Fruit fly (Drosophila melanogaster) whole organism, prepupa: ENCODE results near the gene Kaz1-ORFB.

Experiments
- Blimp-1 ChIP-seq: fragments of 200-800 bp; sonication (Bioruptor generic); optimal IDR thresholded peaks from 3 replicates; lab custom pipeline; 2017; ENCODE audit warnings: missing biosample characterization, missing genetic modification characterization, mild to moderate bottlenecking, moderate library complexity, missing genetic modification reagents
- CG11762 ChIP-seq: fragments of 200-800 bp; sonication (Bioruptor generic); optimal IDR thresholded peaks from 3 replicates; lab custom pipeline; 2016; ENCODE audit warnings: missing biosample characterization, missing genetic modification characterization; ENCODE audit not compliant: insufficient read depth
- CG11902 ChIP-seq: fragments of 200-800 bp; sonication (Bioruptor generic); optimal IDR thresholded peaks from 3 replicates; lab custom pipeline; 2016; ENCODE audit warnings: missing biosample characterization, missing genetic modification characterization
- CG15336 ChIP-seq: fragments of 200-800 bp; sonication (Bioruptor generic); IDR thresholded peaks from 2 replicates; pipeline ENCODE4 v1.3.6; 2022; ENCODE audit warnings: missing biosample characterization, missing genetic modification characterization
- CG1621 ChIP-seq: fragments of 200-800 bp; sonication (Bioruptor generic); optimal IDR thresholded peaks from 3 replicates; lab custom pipeline; 2018; ENCODE audit warnings: missing biosample characterization, mild to moderate bottlenecking, missing genetic modification characterization
- CG16779 ChIP-seq: fragments of 200-800 bp; sonication (Bioruptor generic); optimal IDR thresholded peaks from 3 replicates; lab custom pipeline; 2017; ENCODE audit warnings: missing biosample characterization, mild to moderate bottlenecking, missing genetic modification characterization
- CG3032 ChIP-seq: fragments of 200-800 bp; optimal IDR thresholded peaks from 2 replicates; lab custom pipeline; 2019; ENCODE audit warnings: missing biosample characterization, mild to moderate bottlenecking, missing genetic modification characterization, moderate library complexity
- CG31627 ChIP-seq: fragments of 200-800 bp; sonication (Bioruptor generic); optimal IDR thresholded peaks from 3 replicates; lab custom pipeline; 2016; ENCODE audit warnings: missing biosample characterization, missing genetic modification characterization
- CG32006 ChIP-seq: fragments of 200-800 bp; sonication (Bioruptor generic); optimal IDR thresholded peaks from 3 replicates; lab custom pipeline; 2017; ENCODE audit warnings: missing biosample characterization, mild to moderate bottlenecking, missing genetic modification characterization
- CG6163 ChIP-seq: fragments of 200-800 bp; sonication (Bioruptor generic); IDR thresholded peaks from 3 replicates; pipeline ENCODE4 v1.3.6; 2022; ENCODE audit warnings: missing biosample characterization, missing genetic modification characterization
- CG6792 ChIP-seq: fragments of 200-800 bp; sonication (Bioruptor generic); optimal IDR thresholded peaks from 3 replicates; lab custom pipeline; 2016; ENCODE audit warnings: missing biosample characterization, missing genetic modification characterization
- CG6854 ChIP-seq: fragments of 200-800 bp; sonication (Bioruptor generic); optimal IDR thresholded peaks from 2 replicates; lab custom pipeline; 2017; ENCODE audit warnings: missing biosample characterization, mild to moderate bottlenecking, missing genetic modification characterization
- CG8119 ChIP-seq: fragments of 200-800 bp; sonication (Bioruptor generic); IDR thresholded peaks from 3 replicates; pipeline ENCODE4 v1.3.6; 2022; ENCODE audit warnings: missing biosample characterization, missing genetic modification characterization
- CG8319 ChIP-seq: fragments of 200-800 bp; sonication (Bioruptor generic); optimal IDR thresholded peaks from 3 replicates; lab custom pipeline; 2016; ENCODE audit warnings: missing biosample characterization, missing genetic modification characterization
- Eip75B ChIP-seq: fragments of 200-800 bp; sonication (Bioruptor generic); optimal IDR thresholded peaks from 3 replicates; lab custom pipeline; 2016; ENCODE audit warnings: missing biosample characterization, missing genetic modification characterization
- Eip93F ChIP-seq: fragments of 200-800 bp; sonication (Bioruptor generic); optimal IDR thresholded peaks from 2 replicates; lab custom pipeline; 2016; ENCODE audit warnings: missing biosample characterization, mild to moderate bottlenecking, missing genetic modification characterization
- Ets21C ChIP-seq: fragments of 200-800 bp; sonication (Bioruptor generic); optimal IDR thresholded peaks from 3 replicates; lab custom pipeline; 2016; ENCODE audit warnings: missing biosample characterization, missing genetic modification characterization
- Hr38 ChIP-seq: sonication (Bioruptor generic); optimal IDR thresholded peaks from 2 replicates; lab custom pipeline; 2016; ENCODE audit warnings: missing biosample characterization, missing genetic modification characterization
- Hr4 ChIP-seq: fragments of 200-800 bp; sonication (Bioruptor generic); optimal IDR thresholded peaks from 3 replicates; lab custom pipeline; 2016; ENCODE audit warnings: missing biosample characterization, missing genetic modification characterization
- Lpt ChIP-seq: fragments of 200-800 bp; sonication (Bioruptor generic); optimal IDR thresholded peaks from 3 replicates; lab custom pipeline; 2016; ENCODE audit warnings: missing biosample characterization, missing genetic modification characterization
- Met ChIP-seq: fragments of 200-800 bp; sonication (Bioruptor generic); optimal IDR thresholded peaks from 3 replicates; lab custom pipeline; 2016; ENCODE audit warnings: missing biosample characterization, missing genetic modification characterization
- OdsH ChIP-seq: fragments of 200-800 bp; sonication (Bioruptor generic); optimal IDR thresholded peaks from 3 replicates; lab custom pipeline; 2016; ENCODE audit warnings: missing biosample characterization, missing genetic modification characterization
- Smox ChIP-seq: fragments of 200-800 bp; sonication (Bioruptor generic); optimal IDR thresholded peaks from 3 replicates; lab custom pipeline; 2016; ENCODE audit warnings: missing biosample characterization, missing genetic modification characterization
- Sox15 ChIP-seq: fragments of 200-800 bp; sonication (Bioruptor generic); optimal IDR thresholded peaks from 3 replicates; lab custom pipeline; 2016; ENCODE audit warnings: missing biosample characterization, missing genetic modification characterization
- achi ChIP-seq: fragments of 200-800 bp; sonication (Bioruptor generic); optimal IDR thresholded peaks from 3 replicates; lab custom pipeline; 2016; ENCODE audit warnings: missing biosample characterization, missing genetic modification characterization
- acj6 ChIP-seq: fragments of 200-800 bp; sonication (Bioruptor generic); optimal IDR thresholded peaks from 3 replicates; lab custom pipeline; 2016; ENCODE audit warnings: missing biosample characterization, missing genetic modification characterization
- cyc ChIP-seq: fragments of 200-800 bp; sonication (Bioruptor generic); optimal IDR thresholded peaks from 3 replicates; lab custom pipeline; 2016; ENCODE audit warnings: missing biosample characterization, missing genetic modification characterization
- dsx ChIP-seq: fragments of 200-800 bp; optimal IDR thresholded peaks from 3 replicates; lab custom pipeline; 2019; ENCODE audit warnings: missing biosample characterization, mild to moderate bottlenecking, missing genetic modification characterization, moderate library complexity; ENCODE audit not compliant: poor library complexity, severe bottlenecking
- eg ChIP-seq: fragments of 200-800 bp; sonication (Bioruptor generic); IDR thresholded peaks from 3 replicates; pipeline ENCODE4 v1.3.6; 2022; ENCODE audit warnings: missing biosample characterization, missing genetic modification characterization
- esn ChIP-seq: fragments of 200-800 bp; sonication (Bioruptor generic); optimal IDR thresholded peaks from 2 replicates; lab custom pipeline; 2016; ENCODE audit warnings: missing biosample characterization, mild to moderate bottlenecking, missing genetic modification characterization, moderate library complexity
- fkh ChIP-seq: fragments of 200-800 bp; sonication (Bioruptor generic); optimal IDR thresholded peaks from 3 replicates; lab custom pipeline; 2017; ENCODE audit warnings: missing biosample characterization, mild to moderate bottlenecking, missing genetic modification characterization, moderate library complexity
- lz ChIP-seq: fragments of 200-800 bp; sonication (Bioruptor generic); optimal IDR thresholded peaks from 3 replicates; lab custom pipeline; 2016; ENCODE audit warnings: missing biosample characterization, missing genetic modification characterization
- net ChIP-seq: fragments of 200-800 bp; sonication (Bioruptor generic); optimal IDR thresholded peaks from 3 replicates; lab custom pipeline; 2016; ENCODE audit warnings: missing biosample characterization, missing genetic modification characterization
- pdm3 ChIP-seq: fragments of 200-800 bp; sonication (Bioruptor generic); optimal IDR thresholded peaks from 3 replicates; lab custom pipeline; 2016; ENCODE audit warnings: missing biosample characterization, missing genetic modification characterization
- salr ChIP-seq, 2 experiments: fragments of 200-800 bp; sonication (Bioruptor generic); optimal IDR thresholded peaks; 3 replicates each; lab custom pipeline; 2016 to 2018; ENCODE audit warnings: missing biosample characterization in 2 of 2, missing genetic modification characterization in 2 of 2, mild to moderate bottlenecking in 1 of 2
- spab ChIP-seq: fragments of 200-800 bp; sonication (Bioruptor generic); optimal IDR thresholded peaks from 2 replicates; lab custom pipeline; 2017; ENCODE audit warnings: missing biosample characterization, mild to moderate bottlenecking, missing genetic modification characterization, missing genetic modification reagents
- svp ChIP-seq: fragments of 200-800 bp; sonication (Bioruptor generic); peaks from one replicate; lab custom pipeline; 2016; ENCODE audit warnings: missing biosample characterization, missing genetic modification characterization
- vri ChIP-seq: fragments of 200-800 bp; sonication (Bioruptor generic); optimal IDR thresholded peaks from 3 replicates; lab custom pipeline; 2016; ENCODE audit warnings: missing biosample characterization, mild to moderate bottlenecking, missing genetic modification characterization

The Kaz1-ORFB gene

DNA sequence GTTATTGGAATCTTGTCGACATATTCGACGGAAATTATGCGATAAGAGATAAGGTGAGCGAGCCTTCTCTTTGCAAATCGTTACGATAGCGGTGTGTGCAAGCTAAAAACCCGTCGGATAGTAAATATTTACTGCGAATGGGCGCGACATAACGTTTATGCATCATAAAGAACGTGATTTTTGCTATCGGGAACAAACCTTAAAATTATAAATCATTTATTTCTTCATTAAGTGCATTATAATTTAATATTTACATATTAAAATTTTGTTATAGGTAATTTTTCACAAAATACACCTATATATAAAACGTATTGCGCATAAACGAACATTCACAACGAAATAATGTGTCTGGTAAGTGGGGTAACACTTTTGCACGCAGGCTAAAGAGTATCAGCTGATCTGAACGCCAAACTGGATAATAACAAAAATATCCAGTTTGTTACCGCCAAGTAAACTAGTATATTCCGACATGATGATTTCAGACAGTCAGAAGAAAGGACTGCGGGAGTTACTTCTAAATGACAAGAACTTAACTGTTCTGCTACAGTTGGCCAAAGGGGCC lies 10.6 kb upstream of the Kaz1-ORFB start, which contains the start of the genes Gk1 and CG13876 (continued):
- TF ChIP-seq salr (GFP tag; optimal IDR thresholded peaks at IDR 0.05; lab: Kevin White, UChicago) = peak in 1 of 2 experiments; percentile 89
- peak; percentile 99 for TF ChIP-seq fkh (GFP tag; lab: Kevin White, UChicago)
- peak; percentile 95 for TF ChIP-seq CG16779 (tag; lab: Kevin White, UChicago)
- TF ChIP-seq svp = peak; percentile 96
- TF ChIP-seq CG8319 = no peak
- peak; percentile 96 for TF ChIP-seq acj6
- peak; percentile 91 for TF ChIP-seq CG11762 (GFP tag; lab: Kevin White, UChicago)
- no peak for TF ChIP-seq Smox (GFP tag; lab: Kevin White, UChicago)

DNA sequence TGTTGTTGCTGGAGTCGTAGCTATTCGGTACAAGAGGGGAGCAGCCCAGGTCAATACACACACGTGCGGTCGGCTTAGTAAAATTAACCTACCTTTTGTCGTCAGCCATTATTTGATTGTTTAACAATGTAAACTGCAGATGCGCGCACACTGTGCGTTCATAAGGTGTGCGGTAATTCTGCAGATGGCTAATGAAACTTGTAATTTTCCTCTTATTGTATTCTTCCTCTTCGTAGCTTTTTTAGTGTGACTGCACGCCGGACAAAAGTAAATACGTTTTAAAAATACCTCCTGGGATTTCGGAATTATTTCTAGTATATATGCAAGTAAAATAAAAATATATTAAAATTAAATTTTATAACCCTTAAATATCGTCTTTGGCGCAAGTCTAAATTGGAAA lies 5.2 kb upstream of the Kaz1-ORFB start, which contains the start of gene Prp4k:
Gene Prp4k, minus strand, starts transcription at position 258 of the 400 bp plus-strand sequence.
- TF ChIP-seq CG15336 (GFP tag; lab: Robert Waterston, UW) (peak; percentile 27; the same call in 1 of the 2 replicates), OdsH (no peak), CG3032 (tag; lab: Kevin White, UChicago) (peak; percentile 20), CG6792 (GFP tag; lab: Kevin White, UChicago) (no peak)

DNA sequence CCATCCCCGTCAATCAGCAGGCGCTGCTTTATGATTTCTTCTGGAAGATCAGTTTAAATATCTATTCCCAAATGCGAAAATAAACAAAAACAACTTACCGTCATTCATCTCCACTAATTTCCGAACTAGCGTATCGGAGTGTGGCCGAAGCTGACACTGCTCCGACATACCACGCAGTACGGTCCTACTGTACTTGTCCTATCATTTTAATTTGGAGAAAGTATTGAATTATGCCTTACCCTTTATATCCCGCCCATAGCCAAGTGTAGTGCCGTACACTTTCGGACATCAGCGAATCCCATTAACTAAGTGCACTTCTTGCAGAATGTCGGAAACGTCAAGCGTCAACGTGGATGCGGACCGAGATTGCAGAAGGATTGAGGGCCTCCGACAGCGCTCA lies 3.9 kb upstream of the Kaz1-ORFB start, which contains the start of the genes thoc7 and Dis3l2:
Gene thoc7, minus strand, starts transcription at position 168 of the 400 bp plus-strand sequence.
Gene Dis3l2, plus strand, starts transcription at position 190 of the 400 bp plus-strand sequence.
- TF ChIP-seq Met (GFP tag; lab: Kevin White, UChicago) = no peak
- no peak for TF ChIP-seq Lpt (GFP tag; lab: Kevin White, UChicago)
- TF ChIP-seq eg (GFP tag; lab: Robert Waterston, UW) = no peak

DNA sequence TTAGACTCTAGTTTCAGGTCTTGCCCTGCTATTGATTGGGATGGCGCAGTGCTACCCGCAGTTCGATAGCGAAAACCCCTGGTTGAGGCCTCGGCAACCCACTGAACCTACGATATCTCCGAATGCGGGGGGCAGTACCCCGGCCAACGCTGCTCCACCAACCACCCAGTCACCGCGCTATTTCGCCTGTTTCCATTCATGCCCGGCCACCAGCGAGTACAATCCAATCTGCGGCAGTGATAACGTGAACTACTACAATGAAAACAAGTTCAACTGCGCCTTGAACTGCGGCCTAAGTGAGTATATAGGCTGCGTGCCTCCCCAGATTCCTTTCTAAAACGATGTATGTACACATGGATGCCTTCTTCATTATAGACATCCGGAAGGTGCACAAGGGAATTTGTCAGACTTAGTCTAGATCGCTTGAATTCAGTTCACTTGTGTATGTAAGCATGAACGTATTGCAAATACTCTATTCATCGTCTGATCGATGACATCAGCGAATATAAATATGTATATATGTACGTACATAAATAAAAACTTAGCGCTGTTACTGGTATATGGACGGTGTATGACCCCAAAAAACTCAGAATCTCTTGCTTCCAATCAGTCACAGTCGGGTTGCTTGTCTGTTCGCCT lies 1.2 kb downstream of the Kaz1-ORFB start, which contains the start of gene CG13877:
Gene CG13877, plus strand, starts transcription at position 589 of the 639 bp plus-strand sequence.
- TF ChIP-seq CG11902 (GFP tag; lab: Kevin White, UChicago) = no peak
- peak; percentile 92 for TF ChIP-seq svp
- TF ChIP-seq CG15336 (GFP tag; lab: Robert Waterston, UW) = no peak

DNA sequence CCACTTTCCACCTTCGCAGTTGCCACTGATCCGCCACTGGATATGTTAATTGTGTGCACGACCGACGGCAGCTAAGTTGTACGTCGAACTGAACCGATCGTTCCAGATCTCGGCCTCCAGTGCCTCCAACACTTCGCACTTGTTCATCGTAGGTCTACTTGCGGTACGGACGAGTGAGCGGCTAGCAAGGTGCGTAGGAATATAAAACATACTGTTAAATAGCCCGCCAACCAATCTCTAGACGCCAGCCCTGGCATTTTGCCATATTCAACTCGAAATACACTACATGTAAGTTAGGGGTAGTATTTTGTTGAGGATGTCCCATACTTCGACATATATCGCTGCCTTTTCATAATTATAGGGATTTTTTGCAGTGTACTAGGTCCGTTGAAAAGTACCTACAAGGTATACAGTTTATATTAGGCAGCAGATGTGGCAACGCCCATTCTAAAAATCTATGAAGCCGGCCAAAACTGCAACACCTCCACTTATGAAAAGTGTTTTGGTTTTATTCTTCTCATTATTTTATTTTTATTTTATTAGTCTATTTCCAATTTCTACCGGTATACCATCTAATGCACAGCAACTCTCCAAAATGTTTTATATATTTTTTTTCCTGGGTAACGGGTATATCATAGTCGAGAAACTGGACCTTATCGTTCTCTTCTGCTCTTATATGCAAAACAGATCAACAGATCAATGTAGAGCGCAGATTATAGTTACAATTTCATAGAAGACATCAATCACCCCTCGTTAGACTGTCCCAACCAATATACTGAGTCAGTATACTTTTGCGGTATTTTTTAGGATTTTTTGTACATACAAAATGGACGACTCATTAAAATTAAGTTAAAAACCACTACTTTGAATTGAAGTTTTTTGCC lies 6.8 kb downstream of the Kaz1-ORFB start, which contains the start of the genes pyx and CG33229:
Gene pyx, minus strand, starts transcription at position 51 of the 884 bp plus-strand sequence.
Gene CG33229, plus strand, starts transcription at position 834 of the 884 bp plus-strand sequence.
- TF ChIP-seq eg (GFP tag; lab: Robert Waterston, UW) (peak; percentile 86), Hr38 (GFP tag; lab: Kevin White, UChicago) (no peak), Ets21C (peak; percentile 86), CG6163 (GFP tag; lab: Robert Waterston, UW) (peak; percentile 81), lz (peak; percentile 88), Eip93F (peak; percentile 79), dsx (GFP tag; lab: Kevin White, UChicago) (peak; percentile 67), CG8119 (GFP tag; lab: Robert Waterston, UW) (peak; percentile 74), CG32006 (GFP tag; lab: Kevin White, UChicago) (peak; percentile 94), Eip75B (GFP tag; lab: Kevin White, UChicago) (peak; percentile 79), cyc (GFP tag; lab: Kevin White, UChicago) (peak; percentile 89), CG8319 (peak; percentile 57), CG11762 (GFP tag; lab: Kevin White, UChicago) (peak; percentile 40), Hr4 (GFP tag; lab: Kevin White, UChicago) (peak; percentile 92), CG1621 (tag; lab: Kevin White, UChicago) (peak; percentile 42), spab (GFP tag; lab: Kevin White, UChicago) (peak; percentile 56), esn (GFP tag; lab: Kevin White, UChicago) (peak; percentile 88), CG31627 (GFP tag; lab: Kevin White, UChicago) (peak; percentile 92), CG15336 (GFP tag; lab: Robert Waterston, UW) (peak; percentile 62), pdm3 (peak; percentile 86), acj6 (peak; percentile 88), vri (GFP tag; lab: Kevin White, UChicago) (no peak), achi (peak; percentile 78), CG3032 (tag; lab: Kevin White, UChicago) (peak; percentile 81), net (GFP tag; lab: Kevin White, UChicago) (peak; percentile 77), Sox15 (GFP tag; lab: Kevin White, UChicago) (peak; percentile 83), Blimp-1 (GFP tag; lab: Kevin White, UChicago) (peak; percentile 65), CG6854 (GFP tag; lab: Kevin White, UChicago) (no peak), svp (peak; percentile 93)
